Fruit fly (Drosophila melanogaster) whole organism, wandering third instar larva: ENCODE data around the gene COX4.

Experiments used
- Abd-B ChIP-seq: fragments of >200 bp; optimal IDR thresholded peaks from 2 replicates; lab custom pipeline; 2017; ENCODE audit warnings: missing biosample characterization, missing genetic modification characterization
- CG9705 ChIP-seq: fragments of 200-800 bp; sonication (Bioruptor generic); optimal IDR thresholded peaks from 2 replicates; lab custom pipeline; 2018; ENCODE audit warnings: missing biosample characterization, mild to moderate bottlenecking, missing genetic modification characterization
- GATAd ChIP-seq: sonication (Bioruptor generic); optimal IDR thresholded peaks from 2 replicates; lab custom pipeline; 2016; ENCODE audit warnings: missing biosample characterization, missing genetic modification characterization
- HLH106 ChIP-seq: fragments of 200-800 bp; optimal IDR thresholded peaks from 3 replicates; lab custom pipeline; 2019; ENCODE audit warnings: missing biosample characterization, mild to moderate bottlenecking, missing genetic modification characterization, moderate library complexity
- Hnf4 ChIP-seq: fragments of 200-800 bp; sonication (Bioruptor generic); optimal IDR thresholded peaks from 2 replicates; lab custom pipeline; 2016; ENCODE audit warnings: missing biosample characterization, mild to moderate bottlenecking, missing genetic modification characterization
- Hr78 ChIP-seq: fragments of >200 bp; optimal IDR thresholded peaks from 2 replicates; lab custom pipeline; 2017; ENCODE audit warnings: missing biosample characterization, missing genetic modification characterization
- Hr83 ChIP-seq: fragments of 200-300 bp; sonication (Bioruptor generic); optimal IDR thresholded peaks from 2 replicates; lab custom pipeline; 2016; ENCODE audit warnings: missing biosample characterization, mild to moderate bottlenecking, missing genetic modification characterization, moderate library complexity; ENCODE audit not compliant: poor library complexity, severe bottlenecking
- Mio ChIP-seq: sonication (Bioruptor generic); optimal IDR thresholded peaks from 2 replicates; lab custom pipeline; 2016; ENCODE audit warnings: missing biosample characterization, missing genetic modification characterization
- Myc ChIP-seq: fragments of >200 bp; optimal IDR thresholded peaks from 2 replicates; lab custom pipeline; 2017
- N ChIP-seq: fragments of >200 bp; optimal IDR thresholded peaks from 2 replicates; lab custom pipeline; 2018; ENCODE audit warnings: missing biosample characterization, missing external identifiers, missing genetic modification characterization
- Rel ChIP-seq, 2 experiments: fragments of 200-800 bp; sonication (Bioruptor generic) in 1 of 2; optimal IDR thresholded peaks; 2 replicates in 1 of 2; 3 replicates in 1 of 2; lab custom pipeline; 2016 to 2019; ENCODE audit warnings: mild to moderate bottlenecking in 2 of 2, missing biosample characterization in 2 of 2, missing genetic modification characterization in 2 of 2, moderate library complexity in 1 of 2
- Sp1 ChIP-seq: fragments of 200-800 bp; sonication (Bioruptor generic); optimal IDR thresholded peaks from 3 replicates; lab custom pipeline; 2019; ENCODE audit warnings: missing biosample characterization, mild to moderate bottlenecking, missing genetic modification characterization, moderate library complexity
- br ChIP-seq: fragments of 200-800 bp; sonication (Bioruptor generic); optimal IDR thresholded peaks from 2 replicates; lab custom pipeline; 2016; ENCODE audit warnings: missing biosample characterization, missing genetic modification characterization
- dl ChIP-seq, 2 experiments: fragments of 175-275, 200-275 bp in 1 of 2; fragments of 200-275 bp in 1 of 2; sonication (Bioruptor generic); optimal IDR thresholded peaks; lab custom pipeline; 2018; ENCODE audit warnings: mild to moderate bottlenecking in 2 of 2, missing biosample characterization in 2 of 2, missing genetic modification characterization in 2 of 2, moderate library complexity in 2 of 2; ENCODE audit not compliant: partially characterized antibody in 2 of 2, insufficient read depth in 1 of 2
- dmrt93B ChIP-seq: fragments of 200-800 bp; sonication (Bioruptor generic); optimal IDR thresholded peaks from 2 replicates; lab custom pipeline; 2018; ENCODE audit warnings: missing biosample characterization, mild to moderate bottlenecking, missing genetic modification characterization
- dsf ChIP-seq: sonication (Bioruptor generic); optimal IDR thresholded peaks from 2 replicates; lab custom pipeline; 2016; ENCODE audit warnings: missing biosample characterization, missing genetic modification characterization, borderline replicate concordance
- foxo ChIP-seq, 2 experiments: fragments of 200-800 bp; sonication (Bioruptor generic); optimal IDR thresholded peaks; 2 replicates in 1 of 2; 3 replicates in 1 of 2; lab custom pipeline; 2016 to 2017; ENCODE audit warnings: missing biosample characterization in 2 of 2, missing genetic modification characterization in 2 of 2
- fru ChIP-seq: fragments of 200-800 bp; sonication (Bioruptor generic); optimal IDR thresholded peaks from 3 replicates; lab custom pipeline; 2016; ENCODE audit warnings: missing biosample characterization, mild to moderate bottlenecking, missing genetic modification characterization
- h ChIP-seq: fragments of 200-800 bp; sonication (Bioruptor generic); optimal IDR thresholded peaks from 3 replicates; lab custom pipeline; 2016; ENCODE audit warnings: missing biosample characterization, mild to moderate bottlenecking, missing genetic modification characterization
- lola ChIP-seq: fragments of >200 bp; optimal IDR thresholded peaks from 2 replicates; lab custom pipeline; 2017; ENCODE audit warnings: missing biosample characterization, missing genetic modification characterization
- psq ChIP-seq: fragments of 200-800 bp; sonication (Bioruptor generic); optimal IDR thresholded peaks from 3 replicates; lab custom pipeline; 2017; ENCODE audit warnings: missing biosample characterization, mild to moderate bottlenecking, missing genetic modification characterization, moderate library complexity
- rgr ChIP-seq: fragments of 200-800 bp; sonication (Bioruptor generic); optimal IDR thresholded peaks from 3 replicates; lab custom pipeline; 2016; ENCODE audit warnings: missing biosample characterization, mild to moderate bottlenecking, missing genetic modification characterization
- sage ChIP-seq: fragments of 200-800 bp; sonication (Bioruptor generic); optimal IDR thresholded peaks from 2 replicates; lab custom pipeline; 2016; ENCODE audit warnings: missing biosample characterization, mild to moderate bottlenecking, missing genetic modification characterization
- woc ChIP-seq: sonication (Bioruptor generic); optimal IDR thresholded peaks from 2 replicates; lab custom pipeline; 2016; ENCODE audit warnings: missing biosample characterization, mild to moderate bottlenecking, missing genetic modification characterization

COX4 gene

dm6 chr2L:19963836-19964235 is 5.3 kb downstream of the COX4 start, which contains the start of gene CG10680:
Gene CG10680, plus strand, starts transcription at chr2L:19964136.
- no peak for TF ChIP-seq rgr (GFP tag; lab: Kevin White, UChicago)

- TF ChIP-seq dsf (GFP tag; lab: Kevin White, UChicago) (no peak), N (no peak), Mio (no peak), Myc (no peak), CG9705 (GFP tag; lab: Kevin White, UChicago) (no peak), Sp1 (GFP tag; lab: Kevin White, UChicago) (no peak), lola (GFP tag; lab: Kevin White, UChicago) (no peak), psq (GFP tag; lab: Kevin White, UChicago) (no peak), h (no peak), sage (GFP tag; lab: Kevin White, UChicago) (no peak), HLH106 (tag; lab: Kevin White, UChicago) (no peak), Hr78 (GFP tag; lab: Kevin White, UChicago) (no peak)
Observed at dm6 chr2L:19966410-19966809, 7.9 kb downstream of the COX4 start, which contains the start of gene OS9. Gene OS9, minus strand, starts transcription at chr2L:19966510.

dm6 chr2L:19967390-19967789 is 8.9 kb downstream of the COX4 start, which contains the start of gene Hf:
Gene Hf, minus strand, starts transcription at chr2L:19967685.
- TF ChIP-seq woc (GFP tag; lab: Kevin White, UChicago) (no peak), N (no peak), GATAd (no peak), psq (GFP tag; lab: Kevin White, UChicago) (no peak), Hnf4 (no peak), Hr83 (GFP tag; lab: Kevin White, UChicago) (no peak), HLH106 (tag; lab: Kevin White, UChicago) (no peak), Rel (GFP tag; optimal IDR thresholded peaks at IDR 0.05; lab: Kevin White, UChicago) (no peak), Rel (tag; optimal IDR thresholded peaks at IDR 0.05; lab: Kevin White, UChicago) (no peak), h (no peak), Sp1 (GFP tag; lab: Kevin White, UChicago) (no peak), rgr (GFP tag; lab: Kevin White, UChicago) (no peak), CG9705 (GFP tag; lab: Kevin White, UChicago) (no peak), Hr78 (GFP tag; lab: Kevin White, UChicago) (no peak), dl (GFP tag; optimal IDR thresholded peaks at IDR 0.05; lab: Kevin White, UChicago; ENCODE audit: insufficient read depth in 1 of 2, partially characterized antibody in 2 of 2) (no peak), foxo (GFP tag; optimal IDR thresholded peaks at IDR 0.05; lab: Kevin White, UChicago) (no peak)

- TF ChIP-seq Abd-B (GFP tag; lab: Kevin White, UChicago) (no peak), h (peak; percentile 6), br (GFP tag; lab: Kevin White, UChicago) (no peak), Hr83 (GFP tag; lab: Kevin White, UChicago) (peak; percentile 42)
Observed at dm6 chr2L:19987875-19988665, 29.6 kb downstream of the COX4 start.

- TF ChIP-seq Hr78 (GFP tag; lab: Kevin White, UChicago) = no peak
- TF ChIP-seq woc (GFP tag; lab: Kevin White, UChicago) = no peak
- no peak for TF ChIP-seq foxo (GFP tag; optimal IDR thresholded peaks at IDR 0.05; lab: Kevin White, UChicago)
- TF ChIP-seq fru = no peak
- no peak for TF ChIP-seq Myc
- no peak for TF ChIP-seq dsf (GFP tag; lab: Kevin White, UChicago)
- TF ChIP-seq Hnf4 = no peak
- TF ChIP-seq sage (GFP tag; lab: Kevin White, UChicago) = no peak
- TF ChIP-seq Rel (GFP tag; optimal IDR thresholded peaks at IDR 0.05; lab: Kevin White, UChicago) = no peak
- no peak for TF ChIP-seq Rel (tag; optimal IDR thresholded peaks at IDR 0.05; lab: Kevin White, UChicago)
- TF ChIP-seq dmrt93B (GFP tag; lab: Kevin White, UChicago) = no peak
Observed at dm6 chr2L:19989658-19990362, 31.3 kb downstream of the COX4 start.
